Worm (Caenorhabditis elegans) whole organism, late embryonic: ENCODE results near the gene kin-15.

ENCODE experiments used
- ama-1 ChIP-seq: fragments of 150-350 bp; optimal IDR thresholded peaks from 2 replicates; lab custom pipeline; 2014
- ceh-14 ChIP-seq: sonication (generic microtip); optimal IDR thresholded peaks from 2 replicates; lab custom pipeline; 2016; ENCODE audit warnings: missing genotype, missing genetic modification characterization, missing compliant biosample characterization
- ceh-30 ChIP-seq: fragments of 150-350 bp; optimal IDR thresholded peaks from 2 replicates; lab custom pipeline; 2014; ENCODE audit warnings: missing biosample characterization, missing genetic modification characterization
- dmd-4 ChIP-seq: sonication (generic microtip); optimal IDR thresholded peaks from 2 replicates; lab custom pipeline; 2016; ENCODE audit warnings: borderline replicate concordance, missing genetic modification characterization, missing compliant biosample characterization
- elt-2 ChIP-seq: sonication (generic microtip); optimal IDR thresholded peaks from 2 replicates; lab custom pipeline; 2016; ENCODE audit warnings: missing genetic modification reagents, missing genetic modification characterization, missing compliant biosample characterization
- fkh-6 ChIP-seq: sonication (generic microtip); optimal IDR thresholded peaks from 2 replicates; lab custom pipeline; 2016; ENCODE audit warnings: missing genetic modification characterization, missing compliant biosample characterization
- rnt-1 ChIP-seq: sonication (generic microtip); optimal IDR thresholded peaks from 2 replicates; lab custom pipeline; 2016; ENCODE audit warnings: missing genetic modification characterization, missing compliant biosample characterization
- unc-55 ChIP-seq: sonication (generic microtip); optimal IDR thresholded peaks from 2 replicates; lab custom pipeline; 2017; ENCODE audit warnings: missing biosample characterization, missing genetic modification reagents, missing genetic modification characterization
- unc-86 ChIP-seq: sonication (generic microtip); optimal IDR thresholded peaks from 2 replicates; lab custom pipeline; 2016; ENCODE audit warnings: missing genetic modification characterization, missing compliant biosample characterization

DNA sequence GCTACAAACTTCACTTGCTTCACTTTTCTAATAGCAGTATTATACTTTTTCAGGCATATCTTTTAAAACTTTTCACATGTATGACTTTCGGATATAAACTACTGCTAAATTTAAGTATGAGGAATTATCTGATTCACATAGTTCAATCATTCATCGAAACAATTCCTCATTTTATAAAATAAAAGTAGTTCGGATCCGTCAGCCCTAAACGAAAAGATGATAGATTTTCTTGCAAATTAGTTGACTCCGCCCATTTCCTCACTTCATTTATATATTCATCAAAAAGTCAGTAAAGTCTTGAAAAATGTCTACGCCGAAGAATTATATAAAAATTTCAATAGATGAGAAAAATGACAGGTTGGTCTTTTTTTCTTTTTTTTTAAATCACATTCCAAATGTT is 44.1 kb upstream of the kin-15 start, which contains the start of gene chil-27:
- no peak for TF ChIP-seq rnt-1
- no peak for TF ChIP-seq elt-2 (tag; lab: Kevin White, UChicago)
- no peak for TF ChIP-seq ama-1 (lab: Kevin White, UChicago)
- TF ChIP-seq dmd-4 (tag; lab: Kevin White, UChicago), result no peak
- TF ChIP-seq unc-86 (tag; lab: Kevin White, UChicago), result no peak
- no peak for TF ChIP-seq fkh-6 (tag; lab: Kevin White, UChicago)
- TF ChIP-seq ceh-30 (tag; lab: Kevin White, UChicago), result no peak
- TF ChIP-seq ceh-14, result no peak
- no peak for TF ChIP-seq unc-55
